Fruit fly (Drosophila melanogaster): ENCODE measurements around the gene LManI.

Gene LManI

dm6 chr2L:10428528-10428927 lies 28.5 kb downstream of the LManI start, which contains the start of gene CG5188:
Gene CG5188 (plus strand): TSS chr2L:10428829.
- TF ChIP-seq fd96Ca (GFP tag; IDR thresholded peaks at IDR 0.05): no peak
- TF ChIP-seq CG15710 (tag; optimal IDR thresholded peaks at IDR 0.05): peak; percentile 34
- TF ChIP-seq D1 (tag; optimal IDR thresholded peaks at IDR 0.05): no peak
- no peak for TF ChIP-seq CG10348 (GFP tag; IDR thresholded peaks at IDR 0.05)
- TF ChIP-seq CG13204 (GFP tag; optimal IDR thresholded peaks at IDR 0.05): no peak
- no peak for TF ChIP-seq Pif1B (GFP tag; optimal IDR thresholded peaks at IDR 0.05)
- TF ChIP-seq CG14655 (GFP tag; optimal IDR thresholded peaks at IDR 0.05): no peak
- peak; percentile 38 for TF ChIP-seq CG17806 (tag; optimal IDR thresholded peaks at IDR 0.05)
- TF ChIP-seq CG32121 (GFP tag; IDR thresholded peaks at IDR 0.05): peak; percentile 48
- peak; percentile 48 for TF ChIP-seq CG8159 (tag; optimal IDR thresholded peaks at IDR 0.05)
- no peak for TF ChIP-seq Pif1A (GFP tag; optimal IDR thresholded peaks at IDR 0.05)
- TF ChIP-seq gl (tag; optimal IDR thresholded peaks at IDR 0.05): no peak
- peak; percentile 62; the same call in 1 of the 2 replicates for TF ChIP-seq Ets98B (GFP tag; IDR thresholded peaks at IDR 0.05)
- peak; percentile 58 for TF ChIP-seq CG12605 (GFP tag; IDR thresholded peaks at IDR 0.05)
- peak; percentile 25; the same call in 1 of the 3 replicates for TF ChIP-seq CG4496 (GFP tag; IDR thresholded peaks at IDR 0.05)
- no peak for TF ChIP-seq EcR (GFP tag; optimal IDR thresholded peaks at IDR 0.05)
- TF ChIP-seq CG34367 (tag; optimal IDR thresholded peaks at IDR 0.05): no peak
- TF ChIP-seq CG9948 (tag; optimal IDR thresholded peaks at IDR 0.05): peak; percentile 9
- peak; percentile 50 for TF ChIP-seq CG8301 (tag; optimal IDR thresholded peaks at IDR 0.05)
- peak; percentile 34 for TF ChIP-seq Snoo (tag; optimal IDR thresholded peaks at IDR 0.05)
- TF ChIP-seq rn (GFP tag; IDR thresholded peaks at IDR 0.05): no peak

dm6 chr2L:10426534-10427048 lies 30.4 kb downstream of the LManI start, which contains the start of the genes SmB and KdelR:
Gene SmB (minus strand): TSS chr2L:10426627.
Gene KdelR (plus strand): TSS chr2L:10426887.
- no peak for TF ChIP-seq CG9948 (tag; optimal IDR thresholded peaks at IDR 0.05)
- TF ChIP-seq rn (GFP tag; IDR thresholded peaks at IDR 0.05): no peak
- TF ChIP-seq Snoo (tag; optimal IDR thresholded peaks at IDR 0.05): no peak
- TF ChIP-seq CG34367 (tag; optimal IDR thresholded peaks at IDR 0.05): no peak
- no peak for TF ChIP-seq CG17806 (tag; optimal IDR thresholded peaks at IDR 0.05)
- TF ChIP-seq CG32121 (GFP tag; IDR thresholded peaks at IDR 0.05): no peak
- no peak for TF ChIP-seq gl (tag; optimal IDR thresholded peaks at IDR 0.05)
- TF ChIP-seq Ets98B (GFP tag; IDR thresholded peaks at IDR 0.05): no peak
- no peak for TF ChIP-seq Pif1B (GFP tag; optimal IDR thresholded peaks at IDR 0.05)
- TF ChIP-seq CG8159 (tag; optimal IDR thresholded peaks at IDR 0.05): no peak
- no peak for TF ChIP-seq CG13204 (GFP tag; optimal IDR thresholded peaks at IDR 0.05)

- TF ChIP-seq CG9948 (tag; optimal IDR thresholded peaks at IDR 0.05) (no peak), CG34367 (tag; optimal IDR thresholded peaks at IDR 0.05) (no peak), D1 (tag; optimal IDR thresholded peaks at IDR 0.05) (no peak), CG13204 (GFP tag; optimal IDR thresholded peaks at IDR 0.05) (no peak), CG8301 (tag; optimal IDR thresholded peaks at IDR 0.05) (no peak), rn (GFP tag; IDR thresholded peaks at IDR 0.05) (no peak), Pif1A (GFP tag; optimal IDR thresholded peaks at IDR 0.05) (no peak), CG14655 (GFP tag; optimal IDR thresholded peaks at IDR 0.05) (no peak), CG15710 (tag; optimal IDR thresholded peaks at IDR 0.05) (no peak), CG10348 (GFP tag; IDR thresholded peaks at IDR 0.05) (no peak), CG17806 (tag; optimal IDR thresholded peaks at IDR 0.05) (no peak), CG8159 (tag; optimal IDR thresholded peaks at IDR 0.05) (no peak), gl (tag; optimal IDR thresholded peaks at IDR 0.05) (no peak), Pif1B (GFP tag; optimal IDR thresholded peaks at IDR 0.05) (no peak), CG4496 (GFP tag; IDR thresholded peaks at IDR 0.05) (no peak), fd96Ca (GFP tag; IDR thresholded peaks at IDR 0.05) (no peak), Ets98B (GFP tag; IDR thresholded peaks at IDR 0.05) (no peak), EcR (GFP tag; optimal IDR thresholded peaks at IDR 0.05) (no peak), Snoo (tag; optimal IDR thresholded peaks at IDR 0.05) (no peak)
These were observed 31.4 kb downstream of the LManI start for dm6 chr2L:10425599-10425998.

- TF ChIP-seq CG15710 (tag; optimal IDR thresholded peaks at IDR 0.05) (peak; percentile 16), CG4496 (GFP tag; IDR thresholded peaks at IDR 0.05) (no peak), CG17806 (tag; optimal IDR thresholded peaks at IDR 0.05) (no peak), D1 (tag; optimal IDR thresholded peaks at IDR 0.05) (no peak)
These were observed 34.1 kb downstream of the LManI start, which contains the start of the genes pie and Wdfy2 for dm6 chr2L:10422643-10423606. Gene pie (minus strand): TSS chr2L:10422780. Gene Wdfy2 (plus strand): TSS chr2L:10423291.

- TF ChIP-seq Snoo (tag; optimal IDR thresholded peaks at IDR 0.05) (no peak), EcR (GFP tag; optimal IDR thresholded peaks at IDR 0.05) (no peak), CG12605 (GFP tag; IDR thresholded peaks at IDR 0.05) (no peak), gl (tag; optimal IDR thresholded peaks at IDR 0.05) (no peak), Pif1B (GFP tag; optimal IDR thresholded peaks at IDR 0.05) (no peak), CG10348 (GFP tag; IDR thresholded peaks at IDR 0.05) (no peak)
These were observed 38.1 kb downstream of the LManI start, which contains the start of gene RfC3 for dm6 chr2L:10418981-10419380. Gene RfC3 (plus strand): TSS chr2L:10419190.

All from whole organism, pupa.